Worm (Caenorhabditis elegans): ENCODE measurements around the gene ZK355.3.

DNA sequence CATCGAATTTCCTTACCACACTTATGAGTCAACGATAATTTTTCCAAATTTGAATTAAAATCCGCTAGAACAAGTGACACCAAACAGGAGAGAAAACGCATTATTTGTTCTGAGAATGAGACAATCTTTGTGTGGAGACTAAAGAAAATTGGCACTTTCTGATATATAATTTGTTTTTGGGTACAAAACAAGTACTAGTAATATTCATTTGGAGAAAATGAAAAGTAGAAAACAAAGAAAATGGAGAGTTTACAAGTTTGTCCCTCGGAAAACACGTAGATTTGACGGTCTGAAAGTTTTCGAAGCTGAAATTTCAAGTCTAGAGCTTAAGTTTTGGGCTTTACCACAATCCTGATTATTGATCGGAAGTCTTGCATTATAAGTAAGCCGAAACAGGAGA is 13.3 kb upstream of the ZK355.3 start, which contains the start of gene irld-66:
- TF ChIP-seq nhr-28 (tag; optimal IDR thresholded peaks at IDR 0.05) (no peak), php-3 (GFP tag; IDR thresholded peaks at IDR 0.05) (no peak), ceh-62 (tag; optimal IDR thresholded peaks at IDR 0.05) (no peak), unc-39 (tag; optimal IDR thresholded peaks at IDR 0.05) (no peak), fkh-10 (GFP tag; optimal IDR thresholded peaks at IDR 0.05) (no peak), nhr-11 (tag; optimal IDR thresholded peaks at IDR 0.05) (no peak), dpl-1 (GFP tag; optimal IDR thresholded peaks at IDR 0.05) (no peak)
